Worm (Caenorhabditis elegans): ENCODE measurements around the gene cpg-24.

- TF ChIP-seq ztf-11 (tag; optimal IDR thresholded peaks at IDR 0.05) (no peak), mab-5 (tag; optimal IDR thresholded peaks at IDR 0.05) (no peak), mdl-1 (tag; optimal IDR thresholded peaks at IDR 0.05) (no peak), lin-11 (tag; optimal IDR thresholded peaks at IDR 0.05) (no peak), unc-62 (GFP tag; optimal IDR thresholded peaks at IDR 0.05) (no peak), elt-3 (tag; optimal IDR thresholded peaks at IDR 0.05) (no peak), nhr-11 (tag; optimal IDR thresholded peaks at IDR 0.05) (no peak)
These were observed 45.2 kb downstream of the cpg-24 start for ce11 chrIV:1676926-1677325.
